Fruit fly (Drosophila melanogaster) whole organism, wandering third instar larva: ENCODE measurements around the gene CG43391.

ENCODE experiments used
- Abd-B ChIP-seq: fragments of >200 bp; optimal IDR thresholded peaks from 2 replicates; lab custom pipeline; 2017; ENCODE audit warnings: missing biosample characterization, missing genetic modification characterization
- CG32264 ChIP-seq: fragments of 200-800 bp; sonication (Bioruptor generic); optimal IDR thresholded peaks from 2 replicates; lab custom pipeline; 2016; ENCODE audit warnings: missing biosample characterization, missing genetic modification characterization
- CG9705 ChIP-seq: fragments of 200-800 bp; sonication (Bioruptor generic); optimal IDR thresholded peaks from 2 replicates; lab custom pipeline; 2018; ENCODE audit warnings: missing biosample characterization, mild to moderate bottlenecking, missing genetic modification characterization
- CrebA ChIP-seq: fragments of 200-800 bp; sonication (Bioruptor generic); optimal IDR thresholded peaks from 2 replicates; lab custom pipeline; 2016; ENCODE audit warnings: missing biosample characterization, mild to moderate bottlenecking, missing genetic modification characterization, borderline replicate concordance
- Dfd ChIP-seq: fragments of >200 bp; optimal IDR thresholded peaks from 2 replicates; lab custom pipeline; 2017; ENCODE audit warnings: missing biosample characterization, missing genetic modification characterization
- Dif ChIP-seq: fragments of 200-275, 200-300 bp; sonication (Bioruptor generic); optimal IDR thresholded peaks from 2 replicates; lab custom pipeline; 2018; ENCODE audit warnings: missing biosample characterization, missing genetic modification characterization; ENCODE audit not compliant: partially characterized antibody
- GATAd ChIP-seq: sonication (Bioruptor generic); optimal IDR thresholded peaks from 2 replicates; lab custom pipeline; 2016; ENCODE audit warnings: missing biosample characterization, missing genetic modification characterization
- HLH106 ChIP-seq: fragments of 200-800 bp; optimal IDR thresholded peaks from 3 replicates; lab custom pipeline; 2019; ENCODE audit warnings: missing biosample characterization, mild to moderate bottlenecking, missing genetic modification characterization, moderate library complexity
- Hnf4 ChIP-seq: fragments of 200-800 bp; sonication (Bioruptor generic); optimal IDR thresholded peaks from 2 replicates; lab custom pipeline; 2016; ENCODE audit warnings: missing biosample characterization, mild to moderate bottlenecking, missing genetic modification characterization
- Hr78 ChIP-seq: fragments of >200 bp; optimal IDR thresholded peaks from 2 replicates; lab custom pipeline; 2017; ENCODE audit warnings: missing biosample characterization, missing genetic modification characterization
- Hr83 ChIP-seq: fragments of 200-300 bp; sonication (Bioruptor generic); optimal IDR thresholded peaks from 2 replicates; lab custom pipeline; 2016; ENCODE audit warnings: missing biosample characterization, mild to moderate bottlenecking, missing genetic modification characterization, moderate library complexity; ENCODE audit not compliant: poor library complexity, severe bottlenecking
- Jra ChIP-seq: sonication (Bioruptor generic); optimal IDR thresholded peaks from 2 replicates; lab custom pipeline; 2016; ENCODE audit warnings: missing biosample characterization, missing genetic modification characterization
- Mio ChIP-seq: sonication (Bioruptor generic); optimal IDR thresholded peaks from 2 replicates; lab custom pipeline; 2016; ENCODE audit warnings: missing biosample characterization, missing genetic modification characterization
- Myc ChIP-seq: fragments of >200 bp; optimal IDR thresholded peaks from 2 replicates; lab custom pipeline; 2017
- N ChIP-seq: fragments of >200 bp; optimal IDR thresholded peaks from 2 replicates; lab custom pipeline; 2018; ENCODE audit warnings: missing biosample characterization, missing external identifiers, missing genetic modification characterization
- OdsH ChIP-seq: fragments of 200-800 bp; sonication (Bioruptor generic); optimal IDR thresholded peaks from 2 replicates; lab custom pipeline; 2016; ENCODE audit warnings: missing biosample characterization, mild to moderate bottlenecking, missing genetic modification characterization
- Rel ChIP-seq, 2 experiments: fragments of 200-800 bp; sonication (Bioruptor generic) in 1 of 2; optimal IDR thresholded peaks; 2 replicates in 1 of 2; 3 replicates in 1 of 2; lab custom pipeline; 2016 to 2019; ENCODE audit warnings: mild to moderate bottlenecking in 2 of 2, missing biosample characterization in 2 of 2, missing genetic modification characterization in 2 of 2, moderate library complexity in 1 of 2
- Sp1 ChIP-seq: fragments of 200-800 bp; sonication (Bioruptor generic); optimal IDR thresholded peaks from 3 replicates; lab custom pipeline; 2019; ENCODE audit warnings: missing biosample characterization, mild to moderate bottlenecking, missing genetic modification characterization, moderate library complexity
- Vsx2 ChIP-seq: fragments of 200-300, 225-300 bp; sonication (Bioruptor generic); optimal IDR thresholded peaks from 2 replicates; lab custom pipeline; 2018; ENCODE audit warnings: missing biosample characterization, missing genetic modification characterization; ENCODE audit not compliant: partially characterized antibody
- br ChIP-seq: fragments of 200-800 bp; sonication (Bioruptor generic); optimal IDR thresholded peaks from 2 replicates; lab custom pipeline; 2016; ENCODE audit warnings: missing biosample characterization, missing genetic modification characterization
- brk ChIP-seq: fragments of 200-800 bp; sonication (Bioruptor generic); optimal IDR thresholded peaks from 2 replicates; lab custom pipeline; 2016; ENCODE audit warnings: missing biosample characterization, mild to moderate bottlenecking, missing genetic modification characterization
- dl ChIP-seq, 2 experiments: fragments of 175-275, 200-275 bp in 1 of 2; fragments of 200-275 bp in 1 of 2; sonication (Bioruptor generic); optimal IDR thresholded peaks; lab custom pipeline; 2018; ENCODE audit warnings: mild to moderate bottlenecking in 2 of 2, missing biosample characterization in 2 of 2, missing genetic modification characterization in 2 of 2, moderate library complexity in 2 of 2; ENCODE audit not compliant: partially characterized antibody in 2 of 2, insufficient read depth in 1 of 2
- dmrt93B ChIP-seq: fragments of 200-800 bp; sonication (Bioruptor generic); optimal IDR thresholded peaks from 2 replicates; lab custom pipeline; 2018; ENCODE audit warnings: missing biosample characterization, mild to moderate bottlenecking, missing genetic modification characterization
- dsf ChIP-seq: sonication (Bioruptor generic); optimal IDR thresholded peaks from 2 replicates; lab custom pipeline; 2016; ENCODE audit warnings: missing biosample characterization, missing genetic modification characterization, borderline replicate concordance
- ey ChIP-seq: fragments of 200-800 bp; sonication (Bioruptor generic); optimal IDR thresholded peaks from 2 replicates; lab custom pipeline; 2016; ENCODE audit warnings: missing biosample characterization, missing genetic modification characterization
- foxo ChIP-seq, 2 experiments: fragments of 200-800 bp; sonication (Bioruptor generic); optimal IDR thresholded peaks; 2 replicates in 1 of 2; 3 replicates in 1 of 2; lab custom pipeline; 2016 to 2017; ENCODE audit warnings: missing biosample characterization in 2 of 2, missing genetic modification characterization in 2 of 2
- fru ChIP-seq: fragments of 200-800 bp; sonication (Bioruptor generic); optimal IDR thresholded peaks from 3 replicates; lab custom pipeline; 2016; ENCODE audit warnings: missing biosample characterization, mild to moderate bottlenecking, missing genetic modification characterization
- h ChIP-seq: fragments of 200-800 bp; sonication (Bioruptor generic); optimal IDR thresholded peaks from 3 replicates; lab custom pipeline; 2016; ENCODE audit warnings: missing biosample characterization, mild to moderate bottlenecking, missing genetic modification characterization
- jim ChIP-seq: fragments of 175-275, 200-325 bp; sonication (Bioruptor generic); optimal IDR thresholded peaks from 2 replicates; lab custom pipeline; 2016; ENCODE audit warnings: missing biosample characterization, mild to moderate bottlenecking, missing genetic modification characterization
- lola ChIP-seq: fragments of >200 bp; optimal IDR thresholded peaks from 2 replicates; lab custom pipeline; 2017; ENCODE audit warnings: missing biosample characterization, missing genetic modification characterization
- pan ChIP-seq: fragments of >200 bp; optimal IDR thresholded peaks from 2 replicates; lab custom pipeline; 2017
- psq ChIP-seq: fragments of 200-800 bp; sonication (Bioruptor generic); optimal IDR thresholded peaks from 3 replicates; lab custom pipeline; 2017; ENCODE audit warnings: missing biosample characterization, mild to moderate bottlenecking, missing genetic modification characterization, moderate library complexity
- rgr ChIP-seq: fragments of 200-800 bp; sonication (Bioruptor generic); optimal IDR thresholded peaks from 3 replicates; lab custom pipeline; 2016; ENCODE audit warnings: missing biosample characterization, mild to moderate bottlenecking, missing genetic modification characterization
- sage ChIP-seq: fragments of 200-800 bp; sonication (Bioruptor generic); optimal IDR thresholded peaks from 2 replicates; lab custom pipeline; 2016; ENCODE audit warnings: missing biosample characterization, mild to moderate bottlenecking, missing genetic modification characterization
- sv ChIP-seq: fragments of 200-800 bp; sonication (Bioruptor generic); optimal IDR thresholded peaks from 3 replicates; lab custom pipeline; 2016; ENCODE audit warnings: missing biosample characterization, missing genetic modification characterization
- tai ChIP-seq: sonication (Bioruptor generic); optimal IDR thresholded peaks from 2 replicates; lab custom pipeline; 2016; ENCODE audit warnings: missing biosample characterization, missing genetic modification characterization
- usp ChIP-seq: fragments of >200 bp; optimal IDR thresholded peaks from 2 replicates; lab custom pipeline; 2017; ENCODE audit warnings: missing biosample characterization, missing genetic modification characterization
- woc ChIP-seq: sonication (Bioruptor generic); optimal IDR thresholded peaks from 2 replicates; lab custom pipeline; 2016; ENCODE audit warnings: missing biosample characterization, mild to moderate bottlenecking, missing genetic modification characterization

The CG43391 gene

DNA sequence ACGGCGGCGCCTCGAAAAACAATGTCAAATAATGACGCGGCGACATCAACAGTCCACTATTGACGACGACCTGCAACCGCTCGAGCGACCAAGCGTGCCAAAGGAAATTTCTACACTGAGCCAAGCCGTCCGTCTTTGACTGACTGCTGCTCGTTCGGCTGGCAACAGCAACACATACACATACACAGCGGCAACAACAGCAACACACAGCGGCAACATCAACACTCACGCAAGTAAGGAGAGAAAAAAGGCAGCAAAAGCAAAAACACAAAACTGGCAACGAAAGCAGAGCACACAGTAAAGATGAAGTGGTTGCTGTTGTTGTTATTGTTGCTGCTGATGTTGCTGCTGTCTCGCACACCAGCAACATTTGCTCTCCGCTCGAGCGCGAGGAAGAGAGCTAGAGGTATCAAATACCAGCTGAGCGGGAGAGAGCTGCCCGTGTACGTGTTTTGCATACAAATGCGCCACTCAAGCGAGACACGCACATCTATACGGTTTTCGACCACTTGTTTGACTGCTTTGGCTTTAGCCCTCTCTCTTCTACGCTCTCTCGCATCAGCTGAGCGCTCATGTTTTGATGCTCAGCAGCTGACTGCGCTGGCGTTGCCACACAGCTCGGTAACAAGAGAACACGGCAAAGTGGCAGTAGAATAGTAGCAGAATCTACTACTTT, 27.7 kb downstream of the CG43391 start (continued):
- TF ChIP-seq Dif (GFP tag; lab: Kevin White, UChicago): peak; percentile 99
- TF ChIP-seq dl (GFP tag; optimal IDR thresholded peaks at IDR 0.05; lab: Kevin White, UChicago; ENCODE audit: insufficient read depth in 1 of 2, partially characterized antibody in 2 of 2): peak; percentile 88 to 95
- no peak for TF ChIP-seq Mio (GFP tag; lab: Kevin White, UChicago)
- peak; percentile 66 for TF ChIP-seq h (GFP tag; lab: Kevin White, UChicago)

DNA sequence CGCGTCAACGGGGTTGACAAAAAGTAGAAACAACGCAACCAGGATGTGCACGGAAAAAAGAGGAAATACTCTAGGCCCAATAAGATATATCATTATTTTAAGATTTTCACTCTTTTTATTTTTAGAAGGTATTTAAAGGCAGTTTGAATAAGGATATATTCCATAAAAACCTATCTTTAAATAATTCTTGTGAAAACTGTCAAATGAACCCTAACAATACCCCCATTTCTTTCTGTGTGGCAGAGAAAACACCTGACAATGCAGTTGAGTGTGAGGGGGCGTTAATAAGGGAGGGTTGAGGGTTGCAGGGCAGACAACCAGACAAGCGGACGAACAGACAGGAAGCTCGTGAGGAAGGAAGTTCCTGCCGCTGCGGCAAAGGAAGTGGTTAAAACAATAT, 28.9 kb downstream of the CG43391 start:
- TF ChIP-seq Myc (lab: Kevin White, UChicago) (no peak), h (GFP tag; lab: Kevin White, UChicago) (peak; percentile 26), CG9705 (GFP tag; lab: Kevin White, UChicago) (no peak), foxo (GFP tag; optimal IDR thresholded peaks at IDR 0.05; lab: Kevin White, UChicago) (peak in 1 of 2 experiments; percentile 43), br (peak; percentile 15), Hr78 (GFP tag; lab: Kevin White, UChicago) (no peak), Dfd (no peak), sv (GFP tag; lab: Kevin White, UChicago) (no peak), OdsH (peak; percentile 28), lola (GFP tag; lab: Kevin White, UChicago) (no peak), fru (peak; percentile 46), Hr83 (no peak), GATAd (GFP tag; lab: Kevin White, UChicago) (no peak), CrebA (GFP tag; lab: Kevin White, UChicago) (no peak), woc (no peak), tai (no peak), Dif (GFP tag; lab: Kevin White, UChicago) (no peak), psq (GFP tag; lab: Kevin White, UChicago) (peak; percentile 12), Hnf4 (GFP tag; lab: Kevin White, UChicago) (peak; percentile 21), rgr (GFP tag; lab: Kevin White, UChicago) (peak; percentile 43), pan (lab: Kevin White, UChicago) (no peak), N (GFP tag; lab: Kevin White, UChicago) (no peak), dmrt93B (GFP tag; lab: Kevin White, UChicago) (no peak), Sp1 (peak; percentile 29), sage (GFP tag; lab: Kevin White, UChicago) (no peak), Abd-B (GFP tag; lab: Kevin White, UChicago) (no peak), jim (GFP tag; lab: Kevin White, UChicago) (no peak), Rel (GFP tag; optimal IDR thresholded peaks at IDR 0.05; lab: Kevin White, UChicago) (no peak), Rel (tag; optimal IDR thresholded peaks at IDR 0.05; lab: Kevin White, UChicago) (no peak), dl (GFP tag; optimal IDR thresholded peaks at IDR 0.05; lab: Kevin White, UChicago; ENCODE audit: insufficient read depth in 1 of 2, partially characterized antibody in 2 of 2) (no peak), HLH106 (peak; percentile 23), Mio (GFP tag; lab: Kevin White, UChicago) (no peak), brk (GFP tag; lab: Kevin White, UChicago) (peak; percentile 1), CG32264 (GFP tag; lab: Kevin White, UChicago) (no peak), ey (GFP tag; lab: Kevin White, UChicago) (peak; percentile 39), Vsx2 (GFP tag; lab: Kevin White, UChicago) (no peak), dsf (GFP tag; lab: Kevin White, UChicago) (no peak), Jra (no peak), usp (GFP tag; lab: Kevin White, UChicago) (no peak)
- TF ChIP-seq, all 38 proteins: peak for 12
